Worm (Caenorhabditis elegans) whole organism, L1 larva: ENCODE measurements around the gene AH9.1.

Source experiments
- C04F5.9 ChIP-seq: sonication (generic microtip); optimal IDR thresholded peaks from 2 replicates; lab custom pipeline; 2016; ENCODE audit warnings: missing genetic modification characterization, missing compliant biosample characterization
- C16A3.4 ChIP-seq: fragments of 150-350 bp; optimal IDR thresholded peaks from 2 replicates; lab custom pipeline; 2014; ENCODE audit warnings: missing biosample characterization, missing genetic modification characterization
- C34B4.2 ChIP-seq: sonication (generic microtip); optimal IDR thresholded peaks from 2 replicates; lab custom pipeline; 2017; ENCODE audit warnings: mild to moderate bottlenecking, missing genetic modification characterization, missing compliant biosample characterization
- Y116A8C.19 ChIP-seq: sonication (generic microtip); optimal IDR thresholded peaks from 2 replicates; lab custom pipeline; 2016; ENCODE audit warnings: missing compliant biosample characterization, missing genetic modification characterization, borderline replicate concordance
- aha-1 ChIP-seq: fragments of 150-350 bp; optimal IDR thresholded peaks from 2 replicates; lab custom pipeline; 2014; ENCODE audit warnings: missing biosample characterization, missing genetic modification characterization
- ceh-82 ChIP-seq, 3 experiments: fragments of 150-350 bp in 1 of 3; sonication (generic microtip) in 2 of 3; optimal IDR thresholded peaks; 2 replicates each; lab custom pipeline; 2014 to 2017; ENCODE audit warnings: missing biosample characterization in 3 of 3, missing genetic modification characterization in 3 of 3
- ceh-88 ChIP-seq: fragments of 200-800 bp; sonication (Bioruptor generic); IDR thresholded peaks from 2 replicates; pipeline ENCODE4 v1.3.6; 2022; ENCODE audit warnings: missing genetic modification characterization, missing compliant biosample characterization
- ceh-90 ChIP-seq: sonication (generic microtip); optimal IDR thresholded peaks from 2 replicates; lab custom pipeline; 2016; ENCODE audit warnings: missing genetic modification characterization, missing compliant biosample characterization
- dsc-1 ChIP-seq: sonication (generic microtip); optimal IDR thresholded peaks from 2 replicates; lab custom pipeline; 2016; ENCODE audit warnings: mild to moderate bottlenecking, missing genetic modification characterization, missing compliant biosample characterization
- efl-1 ChIP-seq, 4 experiments: fragments of 150-350 bp; optimal IDR thresholded peaks in 3 of 4; peaks in 1 of 4; 1 replicate in 1 of 4; 2 replicates in 3 of 4; lab custom pipeline; 2014; ENCODE audit warnings: missing biosample characterization in 2 of 4, missing genetic modification characterization in 2 of 4, missing genetic modification reagents in 2 of 4
- egl-13 ChIP-seq: sonication (generic microtip); optimal IDR thresholded peaks from 2 replicates; lab custom pipeline; 2016; ENCODE audit warnings: missing genotype, missing genetic modification reagents, missing genetic modification characterization, missing compliant biosample characterization
- elt-2 ChIP-seq: sonication (generic microtip); optimal IDR thresholded peaks from 2 replicates; lab custom pipeline; 2016; ENCODE audit warnings: missing genetic modification characterization, mild to moderate bottlenecking, inconsistent platforms, missing compliant biosample characterization, missing genetic modification reagents
- elt-3 ChIP-seq, 6 experiments: fragments of 150-350 bp in 1 of 6; sonication (generic microtip); optimal IDR thresholded peaks; 2 replicates each; lab custom pipeline; 2017 to 2018; ENCODE audit warnings: missing biosample characterization in 6 of 6, missing genetic modification characterization in 6 of 6, inconsistent platforms in 1 of 6
- ets-5 ChIP-seq: fragments of 200-800 bp; sonication (Bioruptor generic); IDR thresholded peaks from 2 replicates; pipeline ENCODE4 v1.3.6; 2022; ENCODE audit warnings: missing genetic modification characterization, missing compliant biosample characterization
- fkh-10 ChIP-seq: sonication (generic microtip); optimal IDR thresholded peaks from 2 replicates; lab custom pipeline; 2017; ENCODE audit warnings: missing biosample characterization, missing genetic modification reagents, missing genetic modification characterization
- fkh-4 ChIP-seq: sonication (generic microtip); optimal IDR thresholded peaks from 2 replicates; lab custom pipeline; 2016; ENCODE audit warnings: missing compliant biosample characterization, missing genetic modification characterization, borderline replicate concordance
- fkh-8 ChIP-seq: sonication (generic microtip); optimal IDR thresholded peaks from 2 replicates; lab custom pipeline; 2016; ENCODE audit warnings: mild to moderate bottlenecking, missing genetic modification characterization, missing compliant biosample characterization
- grh-1 ChIP-seq: fragments of 200-800 bp; sonication (Bioruptor generic); IDR thresholded peaks from 2 replicates; pipeline ENCODE4 v1.3.6; 2022; ENCODE audit warnings: missing genetic modification reagents, missing genetic modification characterization, missing compliant biosample characterization
- hlh-17 ChIP-seq: fragments of 200-800 bp; sonication (Bioruptor generic); optimal IDR thresholded peaks from 2 replicates; lab custom pipeline; 2018; ENCODE audit warnings: missing genetic modification characterization, mild to moderate bottlenecking, missing compliant biosample characterization, moderate library complexity, borderline replicate concordance
- hlh-4 ChIP-seq: sonication (generic microtip); optimal IDR thresholded peaks from 2 replicates; lab custom pipeline; 2016; ENCODE audit warnings: mild to moderate bottlenecking, missing genetic modification characterization, missing compliant biosample characterization
- irx-1 ChIP-seq: sonication (generic microtip); optimal IDR thresholded peaks from 2 replicates; lab custom pipeline; 2016; ENCODE audit warnings: missing genetic modification characterization, missing compliant biosample characterization
- jun-1 ChIP-seq: fragments of 150-350 bp; optimal IDR thresholded peaks from 2 replicates; lab custom pipeline; 2014; ENCODE audit warnings: missing biosample characterization, missing genetic modification reagents, missing genetic modification characterization
- lin-13 ChIP-seq: fragments of 150-350 bp; optimal IDR thresholded peaks from 2 replicates; lab custom pipeline; 2014; ENCODE audit warnings: missing biosample characterization, missing genetic modification reagents, missing genetic modification characterization
- lin-35 ChIP-seq, 2 experiments: fragments of 150-350 bp; optimal IDR thresholded peaks; 2 replicates each; lab custom pipeline; 2014; ENCODE audit warnings: missing biosample characterization in 2 of 2, missing genetic modification characterization in 2 of 2, missing genetic modification reagents in 2 of 2
- mab-9 ChIP-seq: fragments of 200-800 bp; sonication (Bioruptor generic); IDR thresholded peaks from 2 replicates; pipeline ENCODE4 v1.3.6; 2022; ENCODE audit warnings: missing genetic modification reagents, missing genetic modification characterization, missing compliant biosample characterization
- mep-1 ChIP-seq: fragments of 150-350 bp; optimal IDR thresholded peaks from 2 replicates; lab custom pipeline; 2014; ENCODE audit warnings: missing biosample characterization, missing genetic modification characterization
- nhr-11 ChIP-seq: fragments of 150-350 bp; optimal IDR thresholded peaks from 2 replicates; lab custom pipeline; 2014; ENCODE audit warnings: missing biosample characterization, missing genetic modification characterization
- nhr-12 ChIP-seq: sonication (generic microtip); optimal IDR thresholded peaks from 2 replicates; lab custom pipeline; 2017; ENCODE audit warnings: missing biosample characterization, missing genetic modification characterization
- nhr-237 ChIP-seq: fragments of 150-350 bp; optimal IDR thresholded peaks from 2 replicates; lab custom pipeline; 2014; ENCODE audit warnings: missing biosample characterization, missing genetic modification characterization
- nhr-28 ChIP-seq: fragments of 150-350 bp; optimal IDR thresholded peaks from 2 replicates; lab custom pipeline; 2014; ENCODE audit warnings: missing biosample characterization, missing genetic modification characterization
- nhr-76 ChIP-seq: sonication (generic microtip); optimal IDR thresholded peaks from 2 replicates; lab custom pipeline; 2017; ENCODE audit warnings: missing biosample characterization, missing genetic modification characterization
- nhr-77 ChIP-seq: fragments of 150-350 bp; optimal IDR thresholded peaks from 2 replicates; lab custom pipeline; 2014; ENCODE audit warnings: missing biosample characterization, missing genetic modification characterization
- nhr-84 ChIP-seq: sonication (generic microtip); optimal IDR thresholded peaks from 2 replicates; lab custom pipeline; 2017; ENCODE audit warnings: missing biosample characterization, missing genetic modification characterization
- nhr-85 ChIP-seq: sonication (generic microtip); peaks from one replicate; lab custom pipeline; 2016; ENCODE audit warnings: missing genetic modification characterization, inconsistent platforms, missing compliant biosample characterization
- pax-3 ChIP-seq: fragments of 200-800 bp; sonication (Bioruptor generic); optimal IDR thresholded peaks from 2 replicates; lab custom pipeline; 2018; ENCODE audit warnings: mild to moderate bottlenecking, missing genetic modification characterization, moderate library complexity, missing compliant biosample characterization
- snu-23 ChIP-seq: sonication (generic microtip); optimal IDR thresholded peaks from 2 replicates; lab custom pipeline; 2016; ENCODE audit warnings: missing genetic modification characterization, missing compliant biosample characterization
- sup-37 ChIP-seq: fragments of 200-800 bp; sonication (Bioruptor generic); optimal IDR thresholded peaks from 2 replicates; lab custom pipeline; 2018; ENCODE audit warnings: mild to moderate bottlenecking, missing genetic modification characterization, missing compliant biosample characterization
- swsn-7 ChIP-seq: sonication (generic microtip); optimal IDR thresholded peaks from 2 replicates; lab custom pipeline; 2016; ENCODE audit warnings: missing genetic modification characterization, missing compliant biosample characterization
- tlp-1 ChIP-seq: fragments of 150-350 bp; optimal IDR thresholded peaks from 2 replicates; lab custom pipeline; 2014; ENCODE audit warnings: missing biosample characterization, missing genetic modification characterization
- unc-30 ChIP-seq: sonication (generic microtip); optimal IDR thresholded peaks from 2 replicates; lab custom pipeline; 2017; ENCODE audit warnings: missing biosample characterization, missing genetic modification characterization
- unc-62 ChIP-seq: fragments of 150-350 bp; optimal IDR thresholded peaks from 2 replicates; lab custom pipeline; 2014; ENCODE audit warnings: missing biosample characterization, missing genetic modification reagents, missing genetic modification characterization
- unc-98 ChIP-seq: fragments of 200-800 bp; sonication (Bioruptor generic); IDR thresholded peaks from 2 replicates; pipeline ENCODE4 v1.3.6; 2022; ENCODE audit warnings: missing genetic modification characterization, missing compliant biosample characterization
- xbp-1 ChIP-seq: sonication (generic microtip); optimal IDR thresholded peaks from 2 replicates; lab custom pipeline; 2016; ENCODE audit warnings: missing genetic modification characterization, missing compliant biosample characterization
- zip-4 ChIP-seq: fragments of 200-800 bp; sonication (Bioruptor generic); optimal IDR thresholded peaks from 2 replicates; lab custom pipeline; 2018; ENCODE audit warnings: mild to moderate bottlenecking, missing genetic modification characterization, moderate library complexity, missing compliant biosample characterization
- ztf-11 ChIP-seq, 2 experiments: sonication (generic microtip); optimal IDR thresholded peaks; 2 replicates each; lab custom pipeline; 2016 to 2017; ENCODE audit warnings: missing genetic modification characterization in 2 of 2, missing biosample characterization in 1 of 2, missing compliant biosample characterization in 1 of 2
- ztf-4 ChIP-seq: fragments of 150-350 bp; optimal IDR thresholded peaks from 2 replicates; lab custom pipeline; 2014; ENCODE audit warnings: missing biosample characterization, missing genetic modification characterization

Gene AH9.1

ce11 chrX:2242568-2243185, 4.1 kb downstream of the AH9.1 start, which contains the start of gene rpl-11.2 (continued):
- TF ChIP-seq C34B4.2 (tag; lab: Kevin White, UChicago) (no peak), aha-1 (tag; lab: Kevin White, UChicago) (peak; percentile 73), ztf-11 (tag; optimal IDR thresholded peaks at IDR 0.05; lab: Kevin White, UChicago) (peak in 1 of 2 experiments; percentile 92), Y116A8C.19 (no peak), snu-23 (GFP tag; lab: Kevin White, UChicago) (peak; percentile 99), lin-35 (GFP tag; optimal IDR thresholded peaks at IDR 0.05; lab: Kevin White, UChicago) (peak; percentile 89 to 95), dsc-1 (tag; lab: Kevin White, UChicago) (peak; percentile 97), unc-98 (GFP tag; lab: Robert Waterston, UW) (peak; percentile 20; the same call in 1 of the 2 replicates), swsn-7 (peak; percentile 98), fkh-8 (tag; lab: Kevin White, UChicago) (peak; percentile 97), ets-5 (GFP tag; lab: Robert Waterston, UW) (no peak), nhr-84 (peak; percentile 20), pax-3 (tag; lab: Kevin White, UChicago) (peak; percentile 89), lin-13 (peak; percentile 98), ceh-90 (tag; lab: Kevin White, UChicago) (no peak), jun-1 (tag; lab: Kevin White, UChicago) (peak; percentile 97), nhr-237 (peak; percentile 94), mep-1 (tag; lab: Kevin White, UChicago) (peak; percentile 99), tlp-1 (tag; lab: Kevin White, UChicago) (no peak), nhr-85 (tag; lab: Kevin White, UChicago) (peak; percentile 99), nhr-77 (tag; lab: Kevin White, UChicago) (peak; percentile 98), C04F5.9 (tag; lab: Kevin White, UChicago) (peak; percentile 75), fkh-10 (peak; percentile 97), elt-2 (tag; lab: Kevin White, UChicago) (peak; percentile 83), fkh-4 (tag; lab: Kevin White, UChicago) (peak; percentile 20), efl-1 (optimal IDR thresholded peaks at IDR 0.05; lab: Kevin White, UChicago) (peak; percentile 90 to 96), efl-1 (GFP tag; optimal IDR thresholded peaks at IDR 0.05 in 1 of 2; lab: Kevin White, UChicago) (peak; percentile 72 to 98), zip-4 (peak; percentile 79), ceh-88 (GFP tag; lab: Robert Waterston, UW) (peak; percentile 93), nhr-12 (peak; percentile 56), C16A3.4 (tag; lab: Kevin White, UChicago) (peak; percentile 99), hlh-17 (GFP tag; lab: Kevin White, UChicago) (no peak), hlh-4 (tag; lab: Kevin White, UChicago) (no peak), egl-13 (tag; lab: Kevin White, UChicago) (peak; percentile 93), nhr-28 (peak; percentile 25), ceh-82 (tag; optimal IDR thresholded peaks at IDR 0.05; lab: Kevin White, UChicago) (peak; percentile 96 to 99 (median 98)), nhr-11 (peak; percentile 94), nhr-76 (tag; lab: Kevin White, UChicago) (peak; percentile 70), mab-9 (GFP tag; lab: Robert Waterston, UW) (peak; percentile 88), irx-1 (tag; lab: Kevin White, UChicago) (peak; percentile 94), sup-37 (GFP tag; lab: Kevin White, UChicago) (peak; percentile 82), xbp-1 (peak; percentile 98), unc-62 (no peak), elt-3 (tag; optimal IDR thresholded peaks at IDR 0.05; lab: Kevin White, UChicago) (peak; percentile 95 to 99 (median 96)), unc-30 (tag; lab: Kevin White, UChicago) (no peak), grh-1 (GFP tag; lab: Robert Waterston, UW) (peak; percentile 93), ztf-4 (tag; lab: Kevin White, UChicago) (peak; percentile 94)
